Worm (Caenorhabditis elegans) whole organism, L3 larva: ENCODE results near the gene F54D1.6.

Experiments
- aly-2 ChIP-seq: fragments of 150-350 bp; optimal IDR thresholded peaks from 2 replicates; lab custom pipeline; 2014; ENCODE audit warnings: missing biosample characterization, missing genetic modification characterization
- ceh-16 ChIP-seq: sonication (generic microtip); optimal IDR thresholded peaks from 2 replicates; lab custom pipeline; 2017; ENCODE audit warnings: missing biosample characterization, missing genetic modification characterization
- ceh-28 ChIP-seq: fragments of 150-350 bp; optimal IDR thresholded peaks from 2 replicates; lab custom pipeline; 2014; ENCODE audit warnings: missing biosample characterization, missing genetic modification reagents, missing genetic modification characterization
- ceh-9 ChIP-seq: sonication (generic microtip); optimal IDR thresholded peaks from 2 replicates; lab custom pipeline; 2018; ENCODE audit warnings: missing biosample characterization, missing genetic modification characterization
- egl-27 ChIP-seq: sonication (generic microtip); optimal IDR thresholded peaks from 4 replicates; lab custom pipeline; 2017; ENCODE audit warnings: missing biosample characterization, missing genetic modification reagents, missing genetic modification characterization
- egl-5 ChIP-seq: fragments of 150-350 bp; optimal IDR thresholded peaks from 2 replicates; lab custom pipeline; 2017; ENCODE audit warnings: missing biosample characterization, missing genetic modification reagents, missing genetic modification characterization, inconsistent platforms
- elt-2 ChIP-seq: sonication (generic microtip); optimal IDR thresholded peaks from 2 replicates; lab custom pipeline; 2016; ENCODE audit warnings: missing genetic modification reagents, mild to moderate bottlenecking, missing genetic modification characterization, missing compliant biosample characterization
- elt-3 ChIP-seq, 3 experiments: fragments of 150-350 bp in 1 of 3; sonication (generic microtip) in 2 of 3; optimal IDR thresholded peaks; 2 replicates in 2 of 3; 4 replicates in 1 of 3; lab custom pipeline; 2014 to 2017; ENCODE audit warnings: missing biosample characterization in 3 of 3, missing genetic modification characterization in 3 of 3
- fkh-10 ChIP-seq: sonication (generic microtip); optimal IDR thresholded peaks from 2 replicates; lab custom pipeline; 2017; ENCODE audit warnings: missing biosample characterization, missing genetic modification reagents, missing genetic modification characterization
- fkh-2 ChIP-seq: fragments of 150-350 bp; optimal IDR thresholded peaks from 2 replicates; lab custom pipeline; 2014; ENCODE audit warnings: missing biosample characterization, missing genetic modification reagents, missing genetic modification characterization
- fos-1 ChIP-seq: fragments of 150-350 bp; optimal IDR thresholded peaks from 2 replicates; lab custom pipeline; 2014; ENCODE audit warnings: missing biosample characterization, missing genetic modification characterization
- hmg-11 ChIP-seq: sonication (generic microtip); optimal IDR thresholded peaks from 2 replicates; lab custom pipeline; 2016; ENCODE audit warnings: missing genetic modification characterization, missing compliant biosample characterization
- jun-1 ChIP-seq: fragments of 150-350 bp; optimal IDR thresholded peaks from 2 replicates; lab custom pipeline; 2014; ENCODE audit warnings: missing biosample characterization, missing genetic modification reagents, missing genetic modification characterization
- lin-15B ChIP-seq: fragments of 150-350 bp; optimal IDR thresholded peaks from 2 replicates; lab custom pipeline; 2014; ENCODE audit warnings: missing biosample characterization, missing genetic modification characterization
- lin-39 ChIP-seq: fragments of 150-350 bp; optimal IDR thresholded peaks from 2 replicates; lab custom pipeline; 2018; ENCODE audit warnings: missing biosample characterization, missing genetic modification reagents, missing genetic modification characterization
- lsy-12 ChIP-seq: sonication (generic microtip); optimal IDR thresholded peaks from 2 replicates; lab custom pipeline; 2016; ENCODE audit warnings: mild to moderate bottlenecking, missing genetic modification characterization, missing compliant biosample characterization
- mdl-1 ChIP-seq: fragments of 150-350 bp; optimal IDR thresholded peaks from 2 replicates; lab custom pipeline; 2014; ENCODE audit warnings: missing biosample characterization, missing genetic modification characterization
- nfya-1 ChIP-seq: sonication (generic microtip); optimal IDR thresholded peaks from 2 replicates; lab custom pipeline; 2017; ENCODE audit warnings: missing genetic modification characterization, mild to moderate bottlenecking, missing compliant biosample characterization, antibody characterized with exemption, moderate library complexity; ENCODE audit not compliant: insufficient read depth
- nhr-23 ChIP-seq: fragments of 150-350 bp; optimal IDR thresholded peaks from 2 replicates; lab custom pipeline; 2014; ENCODE audit warnings: missing biosample characterization, missing genetic modification reagents, missing genetic modification characterization
- nhr-25 ChIP-seq: sonication (generic microtip); optimal IDR thresholded peaks from 2 replicates; lab custom pipeline; 2017; ENCODE audit warnings: missing biosample characterization, missing genetic modification characterization
- nhr-43 ChIP-seq: sonication (generic microtip); optimal IDR thresholded peaks from 2 replicates; lab custom pipeline; 2016; ENCODE audit warnings: mild to moderate bottlenecking, missing genetic modification characterization, missing compliant biosample characterization; ENCODE audit not compliant: poor library complexity, severe bottlenecking
- nhr-67 ChIP-seq: fragments of 150-350 bp; optimal IDR thresholded peaks from 2 replicates; lab custom pipeline; 2014; ENCODE audit warnings: missing biosample characterization, missing genetic modification characterization
- pha-4 ChIP-seq: fragments of 150-350 bp; optimal IDR thresholded peaks from 2 replicates; lab custom pipeline; 2014; ENCODE audit warnings: missing biosample characterization, missing genetic modification reagents, missing genetic modification characterization
- pqm-1 ChIP-seq: fragments of 150-350 bp; optimal IDR thresholded peaks from 2 replicates; lab custom pipeline; 2017; ENCODE audit warnings: missing biosample characterization, missing genetic modification characterization, inconsistent platforms
- sea-2 ChIP-seq: fragments of 150-350 bp; sonication (generic microtip); optimal IDR thresholded peaks from 4 replicates; lab custom pipeline; 2014; ENCODE audit warnings: missing biosample characterization, missing genetic modification reagents, missing genetic modification characterization
- snpc-4 ChIP-seq: fragments of 150-350 bp; optimal IDR thresholded peaks from 2 replicates; lab custom pipeline; 2014; ENCODE audit warnings: missing biosample characterization, missing genetic modification characterization
- tbx-2 ChIP-seq: sonication (generic microtip); optimal IDR thresholded peaks from 2 replicates; lab custom pipeline; 2016; ENCODE audit warnings: mild to moderate bottlenecking, missing genetic modification characterization, missing compliant biosample characterization
- unc-39 ChIP-seq: sonication (generic microtip); optimal IDR thresholded peaks from 4 replicates; lab custom pipeline; 2017; ENCODE audit warnings: missing biosample characterization, missing genetic modification characterization
- zag-1 ChIP-seq: fragments of 150-350 bp; optimal IDR thresholded peaks from 2 replicates; lab custom pipeline; 2014; ENCODE audit warnings: missing biosample characterization, missing genetic modification characterization
- ztf-11 ChIP-seq: fragments of 150-350 bp; optimal IDR thresholded peaks from 2 replicates; lab custom pipeline; 2014; ENCODE audit warnings: missing biosample characterization, missing genetic modification characterization

The F54D1.6 gene

DNA sequence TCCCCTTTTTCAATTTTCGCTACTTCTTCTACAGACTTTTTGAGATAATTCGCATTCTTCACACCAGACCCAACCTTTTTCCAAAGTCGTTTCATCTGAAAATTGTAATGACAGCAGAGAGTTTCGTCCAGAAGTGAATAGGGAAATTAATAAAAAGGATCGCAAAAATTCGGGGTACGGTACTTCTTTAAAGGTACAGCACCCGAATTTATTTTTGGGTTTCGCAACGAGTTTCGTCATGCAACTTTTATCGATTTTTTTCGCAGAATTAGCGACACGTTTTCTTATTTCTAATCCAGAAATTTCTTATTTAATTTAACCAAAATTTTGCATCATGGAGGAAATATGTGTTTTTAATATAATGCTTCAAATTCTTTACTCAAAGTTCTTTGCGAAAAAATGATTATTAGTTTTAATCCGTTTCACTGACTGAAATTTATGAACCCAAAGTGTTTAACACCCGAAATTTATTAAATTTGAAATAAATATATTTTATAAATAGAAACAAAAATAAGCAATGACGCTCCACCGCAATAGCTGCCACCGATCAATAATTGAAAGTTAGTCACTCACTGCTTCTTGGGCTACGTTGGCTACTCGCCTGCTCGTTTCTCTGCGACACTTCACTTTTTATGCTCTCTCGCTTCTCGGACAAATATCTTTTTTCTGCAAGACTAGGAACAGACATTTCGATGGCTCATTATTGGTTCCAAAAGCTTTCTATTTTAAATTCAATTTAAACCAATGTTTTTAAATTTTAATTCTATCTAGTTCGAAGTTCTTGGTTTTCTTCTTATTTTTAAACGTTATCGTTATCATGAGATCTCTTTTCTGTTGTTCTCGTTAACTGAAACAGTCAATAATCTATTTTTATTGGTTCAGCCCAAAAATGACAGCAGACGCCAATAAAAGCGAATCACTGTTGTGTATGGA lies 10.8 kb downstream of the F54D1.6 start, which contains the start of the genes B0035.15 and dnj-1:
B0035.15 (minus strand) TSS at position 99 of the 933 bp plus-strand sequence.
dnj-1 (plus strand) TSS at position 883 of the 933 bp plus-strand sequence.
- peak; percentile 57 for TF ChIP-seq hmg-11
- TF ChIP-seq ceh-9: no peak
- TF ChIP-seq lin-39 (tag; lab: Kevin White, UChicago): peak; percentile 27
- TF ChIP-seq nhr-23: peak; percentile 0
- peak; percentile 57 for TF ChIP-seq ceh-28
- peak; percentile 6 for TF ChIP-seq egl-5 (tag; lab: Kevin White, UChicago)
- peak; percentile 33 for TF ChIP-seq snpc-4 (tag; lab: Kevin White, UChicago)
- TF ChIP-seq nhr-67 (tag; lab: Kevin White, UChicago): no peak
- TF ChIP-seq zag-1: no peak
- no peak for TF ChIP-seq ceh-16 (tag; lab: Kevin White, UChicago)
- peak; percentile 7 for TF ChIP-seq elt-2
- no peak for TF ChIP-seq egl-27 (tag; lab: Kevin White, UChicago)
- TF ChIP-seq mdl-1 (tag; lab: Kevin White, UChicago): no peak
- peak; percentile 74 for TF ChIP-seq nfya-1 (tag; lab: Kevin White, UChicago)
- TF ChIP-seq fkh-2 (tag; lab: Kevin White, UChicago): no peak
- TF ChIP-seq pha-4: peak; percentile 63
- peak; percentile 73 for TF ChIP-seq lin-15B (tag; lab: Kevin White, UChicago)

DNA sequence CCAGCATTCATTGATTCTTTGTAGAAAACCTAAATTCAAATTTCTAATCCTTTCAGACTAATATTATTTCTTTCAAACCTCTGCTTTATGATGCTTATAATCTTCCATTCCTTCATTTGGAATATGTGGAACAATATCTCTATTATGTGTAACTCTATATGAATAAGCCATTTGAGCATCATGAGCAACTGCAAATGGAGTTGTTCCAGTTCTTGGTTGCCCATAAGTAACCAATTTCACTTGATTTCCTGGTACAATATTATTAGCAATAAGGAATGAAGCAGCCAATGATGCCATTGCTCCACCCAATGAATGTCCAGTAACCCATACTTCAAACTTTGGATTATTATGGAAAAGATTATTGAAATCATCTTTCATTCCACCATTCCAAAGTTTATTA lies 17.4 kb downstream of the F54D1.6 start:
- TF ChIP-seq nhr-43 (tag; lab: Kevin White, UChicago) (no peak), fos-1 (tag; lab: Kevin White, UChicago) (no peak), tbx-2 (tag; lab: Kevin White, UChicago) (no peak), nhr-67 (tag; lab: Kevin White, UChicago) (no peak), lin-15B (tag; lab: Kevin White, UChicago) (no peak), nhr-23 (no peak), elt-3 (tag; optimal IDR thresholded peaks at IDR 0.05; lab: Kevin White, UChicago) (no peak), ceh-16 (tag; lab: Kevin White, UChicago) (no peak), snpc-4 (tag; lab: Kevin White, UChicago) (no peak), ztf-11 (tag; lab: Kevin White, UChicago) (no peak)

DNA sequence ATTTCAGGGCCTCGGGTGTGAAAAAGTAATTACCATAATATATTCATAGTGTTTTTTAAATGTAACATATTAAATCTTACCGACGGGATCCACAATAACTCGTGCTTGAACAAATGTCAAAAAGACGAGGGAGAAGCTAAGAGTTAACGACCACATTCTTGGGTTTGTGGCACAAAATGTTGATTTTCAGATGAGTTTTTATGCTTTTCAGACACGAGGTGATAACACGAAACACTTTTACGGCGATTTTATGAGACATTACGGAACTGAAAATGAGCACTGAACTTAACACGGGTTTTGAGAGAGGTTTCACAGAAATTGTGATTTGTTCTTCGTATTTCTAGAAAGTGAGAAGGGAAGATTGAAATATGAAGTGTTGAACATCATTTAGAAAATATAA lies 18.9 kb downstream of the F54D1.6 start, which contains the start of gene B0035.13:
B0035.13 (minus strand) TSS at position 173 of the 400 bp plus-strand sequence.
- TF ChIP-seq lin-15B (tag; lab: Kevin White, UChicago): no peak
- no peak for TF ChIP-seq hmg-11
- TF ChIP-seq egl-27 (tag; lab: Kevin White, UChicago): no peak
- no peak for TF ChIP-seq nhr-25 (tag; lab: Kevin White, UChicago)
- TF ChIP-seq elt-2: peak; percentile 61

ce11 chrIV:11307770-11308169 lies 20.2 kb downstream of the F54D1.6 start:
- TF ChIP-seq pha-4 (peak; percentile 16), ceh-28 (no peak), nhr-43 (tag; lab: Kevin White, UChicago) (no peak), hmg-11 (no peak), sea-2 (no peak), aly-2 (tag; lab: Kevin White, UChicago) (no peak), lsy-12 (tag; lab: Kevin White, UChicago) (peak; percentile 42)

ce11 chrIV:11310624-11311023 lies 23.0 kb downstream of the F54D1.6 start, which contains the start of gene znf-207:
Gene znf-207 (plus strand): TSS chrIV:11310972.
- TF ChIP-seq pha-4 (peak; percentile 56), fkh-10 (GFP tag; lab: Kevin White, UChicago) (peak; percentile 2), lin-15B (tag; lab: Kevin White, UChicago) (peak; percentile 30), pqm-1 (tag; lab: Kevin White, UChicago) (no peak), unc-39 (tag; lab: Kevin White, UChicago) (no peak), nhr-23 (peak; percentile 2), elt-2 (peak; percentile 7), hmg-11 (peak; percentile 37), jun-1 (no peak), snpc-4 (tag; lab: Kevin White, UChicago) (peak; percentile 26), nfya-1 (tag; lab: Kevin White, UChicago) (peak; percentile 59)
